Worm (Caenorhabditis elegans) whole organism, young adult: ENCODE results near the gene str-60.

Source experiments
- C06A6.2 ChIP-seq: fragments of 200-800 bp; sonication (Bioruptor generic); conservative IDR thresholded peaks from 2 replicates; pipeline ENCODE4 v1.3.6; 2022; ENCODE audit warnings: missing genetic modification characterization, missing compliant biosample characterization
- F37B4.10 ChIP-seq: fragments of 200-800 bp; sonication (Bioruptor generic); IDR thresholded peaks from 2 replicates; pipeline ENCODE4 v1.3.6; 2022; ENCODE audit warnings: missing genetic modification characterization, missing compliant biosample characterization
- F55B11.4 ChIP-seq: sonication (generic microtip); optimal IDR thresholded peaks from 2 replicates; lab custom pipeline; 2016; ENCODE audit warnings: missing compliant biosample characterization, missing genetic modification characterization, borderline replicate concordance; ENCODE audit not compliant: insufficient read depth
- F57A8.1 ChIP-seq: fragments of 200-800 bp; sonication (Bioruptor generic); optimal IDR thresholded peaks from 2 replicates; lab custom pipeline; 2018; ENCODE audit warnings: mild to moderate bottlenecking, missing genetic modification characterization, moderate library complexity, missing compliant biosample characterization
- F57C9.4 ChIP-seq: sonication (generic microtip); optimal IDR thresholded peaks from 2 replicates; lab custom pipeline; 2017; ENCODE audit warnings: mild to moderate bottlenecking, missing genetic modification characterization, missing compliant biosample characterization
- K12H6.12 ChIP-seq: fragments of 200-800 bp; sonication (Bioruptor generic); optimal IDR thresholded peaks from 2 replicates; lab custom pipeline; 2018; ENCODE audit warnings: mild to moderate bottlenecking, missing genetic modification characterization, missing compliant biosample characterization
- Y53F4B.3 ChIP-seq: fragments of 200-800 bp; sonication (Bioruptor generic); IDR thresholded peaks from 2 replicates; pipeline ENCODE4 v1.3.6; 2022; ENCODE audit warnings: missing genetic modification reagents, missing genetic modification characterization, missing compliant biosample characterization
- Y56A3A.18 ChIP-seq: fragments of 200-800 bp; sonication (Bioruptor generic); IDR thresholded peaks from 2 replicates; pipeline ENCODE4 v1.3.6; 2022; ENCODE audit warnings: missing genetic modification reagents, missing genetic modification characterization, missing compliant biosample characterization
- akir-1 ChIP-seq: fragments of 200-800 bp; sonication (Bioruptor generic); optimal IDR thresholded peaks from 2 replicates; lab custom pipeline; 2018; ENCODE audit warnings: mild to moderate bottlenecking, missing genetic modification characterization, moderate library complexity, missing compliant biosample characterization
- ama-1 ChIP-seq, 3 experiments: fragments of 150-350 bp in 1 of 3; sonication (generic microtip) in 2 of 3; optimal IDR thresholded peaks; 2 replicates each; lab custom pipeline; 2014 to 2018; ENCODE audit warnings: missing biosample characterization in 2 of 3, missing genetic modification characterization in 2 of 3, missing genetic modification reagents in 2 of 3
- aptf-2 ChIP-seq: fragments of 200-800 bp; sonication (Bioruptor generic); conservative IDR thresholded peaks from 2 replicates; pipeline ENCODE4 v1.3.6; 2022; ENCODE audit warnings: missing genetic modification reagents, missing genetic modification characterization, missing compliant biosample characterization
- atf-7 ChIP-seq: sonication (generic microtip); optimal IDR thresholded peaks from 2 replicates; lab custom pipeline; 2017; ENCODE audit warnings: mild to moderate bottlenecking, missing genetic modification characterization, missing compliant biosample characterization
- athp-1 ChIP-seq: sonication (generic microtip); optimal IDR thresholded peaks from 2 replicates; lab custom pipeline; 2017; ENCODE audit warnings: mild to moderate bottlenecking, missing genetic modification characterization, missing compliant biosample characterization
- bed-1 ChIP-seq: fragments of 200-800 bp; sonication (Bioruptor generic); IDR thresholded peaks from 2 replicates; pipeline ENCODE4 v1.3.6; 2022; ENCODE audit warnings: missing genetic modification reagents, missing genetic modification characterization, missing compliant biosample characterization
- cebp-1 ChIP-seq, 2 experiments: fragments of 200-800 bp in 1 of 2; sonication (Bioruptor generic) in 1 of 2; sonication (generic microtip) in 1 of 2; IDR thresholded peaks in 1 of 2; optimal IDR thresholded peaks in 1 of 2; 2 replicates each; pipeline versions ENCODE4 v1.3.6 to Lab custom; 2017 to 2022; ENCODE audit warnings: missing compliant biosample characterization in 2 of 2, missing genetic modification characterization in 2 of 2, mild to moderate bottlenecking in 1 of 2, missing genetic modification reagents in 1 of 2, moderate library complexity in 1 of 2
- cebp-2 ChIP-seq: fragments of 200-800 bp; sonication (Bioruptor generic); IDR thresholded peaks from 2 replicates; pipeline ENCODE4 v1.3.6; 2022; ENCODE audit warnings: missing genetic modification characterization, missing compliant biosample characterization
- ceh-100 ChIP-seq: fragments of 200-800 bp; sonication (Bioruptor generic); IDR thresholded peaks from 2 replicates; pipeline ENCODE4 v1.3.6; 2022; ENCODE audit warnings: missing genetic modification reagents, missing genetic modification characterization, missing compliant biosample characterization
- ceh-27 ChIP-seq: fragments of 200-800 bp; sonication (Bioruptor generic); optimal IDR thresholded peaks from 2 replicates; lab custom pipeline; 2018; ENCODE audit warnings: mild to moderate bottlenecking, missing genetic modification characterization, moderate library complexity, missing compliant biosample characterization
- ceh-40 ChIP-seq: fragments of 200-800 bp; sonication (Bioruptor generic); IDR thresholded peaks from 2 replicates; pipeline ENCODE4 v1.3.6; 2022; ENCODE audit warnings: missing genetic modification characterization, missing compliant biosample characterization
- ceh-79 ChIP-seq: sonication (generic microtip); optimal IDR thresholded peaks from 2 replicates; lab custom pipeline; 2017; ENCODE audit warnings: mild to moderate bottlenecking, missing genetic modification characterization, missing compliant biosample characterization
- dpl-1 ChIP-seq: fragments of 150-350 bp; optimal IDR thresholded peaks from 2 replicates; lab custom pipeline; 2014; ENCODE audit warnings: missing biosample characterization, missing genetic modification reagents, missing genetic modification characterization
- egl-18 ChIP-seq: fragments of 200-800 bp; sonication (Bioruptor generic); IDR thresholded peaks from 2 replicates; pipeline ENCODE4 v1.3.6; 2022; ENCODE audit warnings: missing genetic modification reagents, missing genetic modification characterization, missing compliant biosample characterization
- egl-44 ChIP-seq: fragments of 200-800 bp; sonication (Bioruptor generic); IDR thresholded peaks from 2 replicates; pipeline ENCODE4 v1.3.6; 2022; ENCODE audit warnings: missing genetic modification reagents, missing genetic modification characterization, missing compliant biosample characterization
- ekl-4 ChIP-seq: fragments of 200-800 bp; sonication (Bioruptor generic); IDR thresholded peaks from 2 replicates; pipeline ENCODE4 v1.3.6; 2022; ENCODE audit warnings: missing genetic modification reagents, missing genetic modification characterization, missing compliant biosample characterization
- him-1 ChIP-seq: sonication (generic microtip); optimal IDR thresholded peaks from 2 replicates; lab custom pipeline; 2016; ENCODE audit warnings: missing genotype, missing genetic modification reagents, missing genetic modification characterization, missing compliant biosample characterization
- hrde-1 ChIP-seq: sonication (generic microtip); optimal IDR thresholded peaks from 2 replicates; lab custom pipeline; 2016; ENCODE audit warnings: missing genetic modification characterization, mild to moderate bottlenecking, missing compliant biosample characterization, moderate library complexity, missing genotype, missing genetic modification reagents, borderline replicate concordance
- lag-1 ChIP-seq: fragments of 200-800 bp; sonication (Bioruptor generic); IDR thresholded peaks from 2 replicates; pipeline ENCODE4 v1.3.6; 2022; ENCODE audit warnings: missing genetic modification reagents, missing genetic modification characterization, missing compliant biosample characterization
- lin-54 ChIP-seq: fragments of 200-800 bp; sonication (Bioruptor generic); optimal IDR thresholded peaks from 2 replicates; lab custom pipeline; 2018; ENCODE audit warnings: mild to moderate bottlenecking, missing genetic modification characterization, missing compliant biosample characterization
- madf-3 ChIP-seq: fragments of 200-800 bp; sonication (Bioruptor generic); IDR thresholded peaks from 2 replicates; pipeline ENCODE4 v1.3.6; 2022; ENCODE audit warnings: missing genetic modification reagents, missing genetic modification characterization, missing compliant biosample characterization
- mcd-1 ChIP-seq: fragments of 200-800 bp; sonication (Bioruptor generic); IDR thresholded peaks from 2 replicates; pipeline ENCODE4 v1.3.6; 2022; ENCODE audit warnings: missing genetic modification reagents, missing genetic modification characterization, missing compliant biosample characterization
- mes-4 ChIP-seq: sonication (generic microtip); optimal IDR thresholded peaks from 2 replicates; lab custom pipeline; 2016; ENCODE audit warnings: missing genotype, missing genetic modification characterization, missing compliant biosample characterization
- nfya-2 ChIP-seq: fragments of 200-800 bp; sonication (Bioruptor generic); IDR thresholded peaks from 2 replicates; pipeline ENCODE4 v1.3.6; 2022; ENCODE audit warnings: missing genetic modification reagents, missing genetic modification characterization, missing compliant biosample characterization
- rec-8 ChIP-seq, 2 experiments: sonication (generic microtip); optimal IDR thresholded peaks; 2 replicates each; lab custom pipeline; 2016; ENCODE audit warnings: mild to moderate bottlenecking in 2 of 2, missing genetic modification characterization in 2 of 2, missing genetic modification reagents in 2 of 2, missing genotype in 2 of 2, missing biosample characterization in 1 of 2, missing compliant biosample characterization in 1 of 2, moderate library complexity in 1 of 2
- sdz-38 ChIP-seq: sonication (generic microtip); optimal IDR thresholded peaks from 2 replicates; lab custom pipeline; 2016; ENCODE audit warnings: missing genotype, missing genetic modification characterization, missing compliant biosample characterization
- snpc-1.1 ChIP-seq: sonication (generic microtip); optimal IDR thresholded peaks from 2 replicates; lab custom pipeline; 2017; ENCODE audit warnings: missing genetic modification characterization, mild to moderate bottlenecking, missing compliant biosample characterization, antibody characterized with exemption, moderate library complexity, missing genotype, missing genetic modification reagents; ENCODE audit not compliant: insufficient read depth
- tbp1 ChIP-seq: fragments of 200-800 bp; sonication (Bioruptor generic); optimal IDR thresholded peaks from 2 replicates; lab custom pipeline; 2018; ENCODE audit warnings: mild to moderate bottlenecking, missing genetic modification characterization, missing compliant biosample characterization
- tbx-9 ChIP-seq: sonication (generic microtip); optimal IDR thresholded peaks from 2 replicates; lab custom pipeline; 2016; ENCODE audit warnings: borderline replicate concordance, missing genetic modification characterization, inconsistent platforms, missing compliant biosample characterization
- unc-130 ChIP-seq: sonication (generic microtip); optimal IDR thresholded peaks from 2 replicates; lab custom pipeline; 2016; ENCODE audit warnings: missing genetic modification reagents, missing genetic modification characterization, missing compliant biosample characterization
- xnd-1 ChIP-seq: sonication (generic microtip); optimal IDR thresholded peaks from 2 replicates; lab custom pipeline; 2016; ENCODE audit warnings: missing genotype, missing genetic modification reagents, missing genetic modification characterization, missing compliant biosample characterization
- zfh-2 ChIP-seq: fragments of 200-800 bp; sonication (Bioruptor generic); conservative IDR thresholded peaks from 2 replicates; pipeline ENCODE4 v1.3.6; 2022; ENCODE audit warnings: missing genetic modification reagents, missing genetic modification characterization, missing compliant biosample characterization
- zim-3 ChIP-seq: sonication (generic microtip); optimal IDR thresholded peaks from 2 replicates; lab custom pipeline; 2017; ENCODE audit warnings: mild to moderate bottlenecking, missing genetic modification characterization, moderate library complexity, missing compliant biosample characterization
- ztf-18 ChIP-seq: sonication (generic microtip); optimal IDR thresholded peaks from 2 replicates; lab custom pipeline; 2016; ENCODE audit warnings: missing genotype, mild to moderate bottlenecking, missing genetic modification characterization, missing compliant biosample characterization
- ztf-26 ChIP-seq: sonication (generic microtip); optimal IDR thresholded peaks from 2 replicates; lab custom pipeline; 2017; ENCODE audit warnings: missing genetic modification characterization, missing compliant biosample characterization
- ztf-3 ChIP-seq: fragments of 200-800 bp; sonication (Bioruptor generic); optimal IDR thresholded peaks from 2 replicates; lab custom pipeline; 2018; ENCODE audit warnings: mild to moderate bottlenecking, missing genetic modification characterization, missing compliant biosample characterization

Gene str-60

ce11 chrV:15872273-15872672 lies 25.5 kb upstream of the str-60 start, which contains the start of gene str-56:
TSS of gene str-56 (plus strand) at chrV:15872573.
- no peak for TF ChIP-seq lin-54 (GFP tag; lab: Kevin White, UChicago)
- no peak for TF ChIP-seq nfya-2
- TF ChIP-seq unc-130 (GFP tag; lab: Kevin White, UChicago): no peak
- no peak for TF ChIP-seq mes-4 (tag; lab: Kevin White, UChicago)
- TF ChIP-seq akir-1: no peak
- TF ChIP-seq egl-18 (GFP tag; lab: Robert Waterston, UW): no peak
- TF ChIP-seq aptf-2 (GFP tag; lab: Robert Waterston, UW): no peak
- TF ChIP-seq madf-3: no peak
- no peak for TF ChIP-seq mcd-1

- TF ChIP-seq ztf-3 (peak; percentile 79), rec-8 (tag; optimal IDR thresholded peaks at IDR 0.05; lab: Kevin White, UChicago) (peak; percentile 94 to 98), ceh-79 (peak; percentile 97), tbp1 (GFP tag; lab: Kevin White, UChicago) (peak; percentile 100), ztf-26 (tag; lab: Kevin White, UChicago) (peak; percentile 93), atf-7 (tag; lab: Kevin White, UChicago) (peak; percentile 88), ama-1 (optimal IDR thresholded peaks at IDR 0.05; lab: Kevin White, UChicago) (no peak), ama-1 (GFP tag; optimal IDR thresholded peaks at IDR 0.05; lab: Kevin White, UChicago) (peak; percentile 93 to 96), ceh-100 (peak; percentile 81), Y56A3A.18 (GFP tag; lab: Robert Waterston, UW) (peak; percentile 91), ztf-18 (peak; percentile 85), lag-1 (GFP tag; lab: Robert Waterston, UW) (0 out of 2 replicates have a peak, but pooled peaks have one; percentile 63), bed-1 (peak; percentile 95), F57A8.1 (peak; percentile 91), C06A6.2 (GFP tag; lab: Robert Waterston, UW) (peak; percentile 83), hrde-1 (tag; lab: Kevin White, UChicago) (peak; percentile 93), ceh-27 (GFP tag; lab: Kevin White, UChicago) (peak; percentile 90), Y53F4B.3 (GFP tag; lab: Robert Waterston, UW) (peak; percentile 50; the same call in 1 of the 2 replicates), egl-18 (GFP tag; lab: Robert Waterston, UW) (peak; percentile 83; the same call in 1 of the 2 replicates), zim-3 (tag; lab: Kevin White, UChicago) (peak; percentile 98), egl-44 (GFP tag; lab: Robert Waterston, UW) (peak; percentile 96), nfya-2 (0 out of 2 replicates have a peak, but pooled peaks have one; percentile 49), cebp-2 (GFP tag; lab: Robert Waterston, UW) (peak; percentile 96), ceh-40 (peak; percentile 94; the same call in 1 of the 2 replicates), snpc-1.1 (tag; lab: Kevin White, UChicago) (peak; percentile 83), sdz-38 (no peak), dpl-1 (peak; percentile 8), F55B11.4 (no peak), athp-1 (tag; lab: Kevin White, UChicago) (peak; percentile 96), F37B4.10 (GFP tag; lab: Robert Waterston, UW) (peak; percentile 92; the same call in 1 of the 2 replicates), K12H6.12 (tag; lab: Kevin White, UChicago) (peak; percentile 77), xnd-1 (tag; lab: Kevin White, UChicago) (peak; percentile 12), akir-1 (peak; percentile 41), unc-130 (GFP tag; lab: Kevin White, UChicago) (peak; percentile 81), tbx-9 (tag; lab: Kevin White, UChicago) (peak; percentile 96), him-1 (tag; lab: Kevin White, UChicago) (peak; percentile 96), ekl-4 (GFP tag; lab: Robert Waterston, UW) (peak; percentile 75; the same call in 1 of the 2 replicates), zfh-2 (no peak; the same call in 1 of the 2 replicates), F57C9.4 (peak; percentile 74), aptf-2 (GFP tag; lab: Robert Waterston, UW) (0 out of 2 replicates have a peak, but pooled peaks have one; percentile 49), cebp-1 (GFP tag; IDR thresholded peaks at IDR 0.05; lab: Robert Waterston, UW) (peak; percentile 68; the same call in 1 of the 2 replicates), cebp-1 (tag; optimal IDR thresholded peaks at IDR 0.05; lab: Kevin White, UChicago) (peak; percentile 90)
These were observed 24.0 kb upstream of the str-60 start for ce11 chrV:15873762-15874161.
